Fruit fly (Drosophila melanogaster) whole organism, embryonic: ENCODE results near the gene Pde6.

Experiments used
- B-H1 ChIP-seq: fragments of 200-800 bp; sonication (Bioruptor generic); IDR thresholded peaks from 3 replicates; pipeline ENCODE4 v1.3.6; 2022; ENCODE audit warnings: missing biosample characterization, missing genetic modification characterization
- CG10654 ChIP-seq: fragments of 200-800 bp; sonication (Bioruptor generic); optimal IDR thresholded peaks from 2 replicates; lab custom pipeline; 2016; ENCODE audit warnings: missing biosample characterization, missing genetic modification characterization
- CG11696 ChIP-seq: fragments of 200-800 bp; sonication (Bioruptor generic); IDR thresholded peaks from 2 replicates; pipeline ENCODE4 v1.3.6; 2022; ENCODE audit warnings: missing biosample characterization, missing genetic modification characterization
- CG11723 ChIP-seq: fragments of 200-800 bp; sonication (Bioruptor generic); optimal IDR thresholded peaks from 2 replicates; lab custom pipeline; 2017; ENCODE audit warnings: missing biosample characterization, mild to moderate bottlenecking, missing genetic modification characterization
- CG1602 ChIP-seq: fragments of 200-800 bp; sonication (Bioruptor generic); optimal IDR thresholded peaks from 3 replicates; lab custom pipeline; 2016; ENCODE audit warnings: missing biosample characterization, missing genetic modification characterization
- CG17361 ChIP-seq: fragments of 200-800 bp; sonication (Bioruptor generic); IDR thresholded peaks from 3 replicates; pipeline ENCODE4 v1.3.6; 2022; ENCODE audit warnings: missing biosample characterization, missing genetic modification characterization
- CG4282 ChIP-seq: fragments of 200-800 bp; sonication (Bioruptor generic); optimal IDR thresholded peaks from 2 replicates; lab custom pipeline; 2016; ENCODE audit warnings: missing biosample characterization, missing genetic modification characterization
- CG4707 ChIP-seq: fragments of 200-800 bp; sonication (Bioruptor generic); optimal IDR thresholded peaks from 2 replicates; lab custom pipeline; 2018; ENCODE audit warnings: missing biosample characterization, mild to moderate bottlenecking, missing genetic modification characterization, moderate library complexity
- CG6854 ChIP-seq: fragments of 200-800 bp; sonication (Bioruptor generic); optimal IDR thresholded peaks from 3 replicates; lab custom pipeline; 2017; ENCODE audit warnings: missing biosample characterization, mild to moderate bottlenecking, missing genetic modification characterization
- CG8765 ChIP-seq: fragments of 200-800 bp; sonication (Bioruptor generic); IDR thresholded peaks from 2 replicates; pipeline ENCODE4 v1.3.6; 2022; ENCODE audit warnings: missing biosample characterization, missing genetic modification characterization
- Dip2 ChIP-seq: fragments of 200-800 bp; sonication (Bioruptor generic); IDR thresholded peaks from 2 replicates; pipeline ENCODE4 v1.3.6; 2022; ENCODE audit warnings: missing biosample characterization, missing genetic modification characterization
- Dp ChIP-seq: fragments of 200-800 bp; sonication (Bioruptor generic); optimal IDR thresholded peaks from 2 replicates; lab custom pipeline; 2018; ENCODE audit warnings: missing biosample characterization, mild to moderate bottlenecking, missing genetic modification characterization, moderate library complexity
- Drgx ChIP-seq: fragments of 200-800 bp; sonication (Bioruptor generic); IDR thresholded peaks from 2 replicates; pipeline ENCODE4 v1.3.6; 2022; ENCODE audit warnings: missing biosample characterization, missing genetic modification characterization
- Ets65A ChIP-seq: fragments of 200-800 bp; sonication (Bioruptor generic); peaks from one replicate; lab custom pipeline; 2016; ENCODE audit warnings: missing biosample characterization, missing genetic modification characterization
- HHEX ChIP-seq: fragments of 200-800 bp; sonication (Bioruptor generic); optimal IDR thresholded peaks from 3 replicates; lab custom pipeline; 2017; ENCODE audit warnings: missing biosample characterization, mild to moderate bottlenecking, missing genetic modification characterization, missing genetic modification reagents
- Lpt ChIP-seq: fragments of >200 bp; optimal IDR thresholded peaks from 2 replicates; lab custom pipeline; 2018; ENCODE audit warnings: missing biosample characterization, missing genetic modification characterization
- NFAT ChIP-seq: fragments of 200-800 bp; sonication (Bioruptor generic); IDR thresholded peaks from 2 replicates; pipeline ENCODE4 v1.3.6; 2022; ENCODE audit warnings: missing biosample characterization, missing genetic modification characterization
- Oaz ChIP-seq: fragments of 200-800 bp; sonication (Bioruptor generic); IDR thresholded peaks from 2 replicates; pipeline ENCODE4 v1.3.6; 2022; ENCODE audit warnings: missing biosample characterization, missing genetic modification characterization
- Oli ChIP-seq: fragments of 200-800 bp; sonication (Bioruptor generic); optimal IDR thresholded peaks from 2 replicates; lab custom pipeline; 2018; ENCODE audit warnings: missing biosample characterization, mild to moderate bottlenecking, missing genetic modification characterization, moderate library complexity
- Sox100B ChIP-seq: fragments of 200-800 bp; sonication (Bioruptor generic); optimal IDR thresholded peaks from 3 replicates; lab custom pipeline; 2018; ENCODE audit warnings: missing biosample characterization, mild to moderate bottlenecking, missing genetic modification characterization
- Sox102F ChIP-seq: fragments of 200-800 bp; sonication (Bioruptor generic); optimal IDR thresholded peaks from 2 replicates; lab custom pipeline; 2018; ENCODE audit warnings: missing biosample characterization, mild to moderate bottlenecking, missing genetic modification characterization, moderate library complexity
- Xrp1 ChIP-seq: fragments of 200-800 bp; sonication (Bioruptor generic); IDR thresholded peaks from 2 replicates; pipeline ENCODE4 v1.3.6; 2022; ENCODE audit warnings: missing biosample characterization, missing genetic modification characterization
- ara ChIP-seq: fragments of 200-800 bp; sonication (Bioruptor generic); IDR thresholded peaks from 2 replicates; pipeline ENCODE4 v1.3.6; 2022; ENCODE audit warnings: missing biosample characterization, missing genetic modification characterization
- ash1 ChIP-seq: fragments of 200-800 bp; sonication (Bioruptor generic); optimal IDR thresholded peaks from 2 replicates; lab custom pipeline; 2018; ENCODE audit warnings: missing biosample characterization, mild to moderate bottlenecking, missing genetic modification characterization
- bsh ChIP-seq, 2 experiments: fragments of 200-800 bp; sonication (Bioruptor generic); optimal IDR thresholded peaks; 2 replicates each; lab custom pipeline; 2017 to 2018; ENCODE audit warnings: mild to moderate bottlenecking in 2 of 2, missing biosample characterization in 2 of 2, missing genetic modification characterization in 2 of 2, moderate library complexity in 1 of 2
- cad ChIP-seq: fragments of >200 bp; optimal IDR thresholded peaks from 2 replicates; lab custom pipeline; 2017; ENCODE audit warnings: missing biosample characterization, missing genetic modification characterization
- ci ChIP-seq: fragments of 200-800 bp; sonication (Bioruptor generic); IDR thresholded peaks from 3 replicates; pipeline ENCODE4 v1.3.6; 2022; ENCODE audit warnings: missing biosample characterization, missing genetic modification characterization
- dati ChIP-seq: fragments of 200-800 bp; sonication (Bioruptor generic); IDR thresholded peaks from 2 replicates; pipeline ENCODE4 v1.3.6; 2022; ENCODE audit warnings: missing biosample characterization, missing genetic modification characterization
- dmrt11E ChIP-seq: fragments of 200-800 bp; sonication (Bioruptor generic); optimal IDR thresholded peaks from 3 replicates; lab custom pipeline; 2018; ENCODE audit warnings: missing biosample characterization, mild to moderate bottlenecking, missing genetic modification characterization, moderate library complexity
- dpn ChIP-seq, 2 experiments: fragments of 200-800 bp; sonication (Bioruptor generic); optimal IDR thresholded peaks; 3 replicates each; lab custom pipeline; 2016; ENCODE audit warnings: missing biosample characterization in 2 of 2, missing genetic modification characterization in 2 of 2
- emc ChIP-seq: fragments of 200-800 bp; sonication (Bioruptor generic); optimal IDR thresholded peaks from 2 replicates; lab custom pipeline; 2016; ENCODE audit warnings: missing biosample characterization, missing genetic modification characterization
- fd64A ChIP-seq: fragments of 200-800 bp; sonication (Bioruptor generic); optimal IDR thresholded peaks from 3 replicates; lab custom pipeline; 2018; ENCODE audit warnings: missing biosample characterization, mild to moderate bottlenecking, missing genetic modification characterization
- fru ChIP-seq: fragments of >200 bp; optimal IDR thresholded peaks from 2 replicates; lab custom pipeline; 2017
- gem ChIP-seq: fragments of 200-800 bp; sonication (Bioruptor generic); optimal IDR thresholded peaks from 2 replicates; lab custom pipeline; 2019; ENCODE audit warnings: missing biosample characterization, mild to moderate bottlenecking, missing genetic modification characterization, moderate library complexity
- gro ChIP-seq: fragments of 200-800 bp; sonication (Bioruptor generic); optimal IDR thresholded peaks from 2 replicates; lab custom pipeline; 2016; ENCODE audit warnings: missing biosample characterization, missing genetic modification characterization
- jing ChIP-seq: fragments of 200-800 bp; sonication (Bioruptor generic); optimal IDR thresholded peaks from 2 replicates; lab custom pipeline; 2018; ENCODE audit warnings: missing biosample characterization, mild to moderate bottlenecking, missing genetic modification characterization
- lmd ChIP-seq: fragments of 200-800 bp; sonication (Bioruptor generic); IDR thresholded peaks from 2 replicates; pipeline ENCODE4 v1.3.6; 2022; ENCODE audit warnings: missing biosample characterization, missing genetic modification characterization
- phol ChIP-seq: fragments of 200-800 bp; sonication (Bioruptor generic); optimal IDR thresholded peaks from 3 replicates; lab custom pipeline; 2018; ENCODE audit warnings: missing biosample characterization, mild to moderate bottlenecking, missing genetic modification characterization, moderate library complexity
- prd ChIP-seq, 3 experiments: fragments of >200 bp in 2 of 3; fragments of 200-800 bp in 1 of 3; sonication (Bioruptor generic) in 1 of 3; optimal IDR thresholded peaks in 2 of 3; IDR thresholded peaks in 1 of 3; 2 replicates in 2 of 3; 3 replicates in 1 of 3; pipeline versions ENCODE4 v1.3.6 to Lab custom; 2017 to 2022; ENCODE audit warnings: missing biosample characterization in 1 of 3, missing genetic modification characterization in 1 of 3
- row ChIP-seq: fragments of 200-800 bp; sonication (Bioruptor generic); IDR thresholded peaks from 3 replicates; pipeline ENCODE4 v1.3.6; 2022; ENCODE audit warnings: missing biosample characterization, missing genetic modification characterization
- sens ChIP-seq: fragments of 200-800 bp; sonication (Bioruptor generic); peaks from one replicate; lab custom pipeline; 2016; ENCODE audit warnings: missing biosample characterization, missing genetic modification characterization
- slou ChIP-seq: fragments of 200-800 bp; sonication (Bioruptor generic); optimal IDR thresholded peaks from 3 replicates; lab custom pipeline; 2016; ENCODE audit warnings: missing biosample characterization, missing genetic modification characterization
- tgo ChIP-seq: fragments of 200-800 bp; sonication (Bioruptor generic); IDR thresholded peaks from 3 replicates; pipeline ENCODE4 v1.3.6; 2022; ENCODE audit warnings: missing biosample characterization, missing genetic modification characterization
- tx ChIP-seq: fragments of 200-800 bp; sonication (Bioruptor generic); optimal IDR thresholded peaks from 2 replicates; lab custom pipeline; 2016; ENCODE audit warnings: missing biosample characterization, missing genetic modification characterization
- unpg ChIP-seq: fragments of 200-800 bp; sonication (Bioruptor generic); optimal IDR thresholded peaks from 3 replicates; lab custom pipeline; 2018; ENCODE audit warnings: missing biosample characterization, mild to moderate bottlenecking, missing genetic modification characterization, moderate library complexity
- z ChIP-seq: fragments of 200-800 bp; sonication (Bioruptor generic); IDR thresholded peaks from 3 replicates; pipeline ENCODE4 v1.3.6; 2022; ENCODE audit warnings: missing biosample characterization, missing genetic modification characterization

Pde6 gene

DNA sequence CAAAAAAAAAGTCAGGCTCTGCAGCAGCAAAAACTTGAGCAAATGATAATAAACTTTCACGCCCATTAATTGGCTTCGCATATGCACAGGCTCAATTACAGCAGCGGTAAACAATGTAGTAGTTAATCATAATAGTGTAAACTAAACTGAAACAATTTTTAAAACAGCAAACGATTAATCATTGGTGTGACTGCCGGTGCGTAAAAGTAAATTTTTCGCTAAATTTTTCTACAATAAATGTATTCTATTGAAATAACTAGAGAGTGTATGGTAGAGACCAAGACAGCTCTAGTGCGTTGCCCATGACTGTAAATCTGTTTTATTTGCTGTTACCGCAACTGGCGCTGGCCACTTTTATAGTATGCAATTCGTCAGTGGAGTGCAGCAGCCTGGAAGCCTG, 60.0 kb downstream of the Pde6 start (continued):
- TF ChIP-seq prd (optimal IDR thresholded peaks at IDR 0.05; lab: Kevin White, UChicago), result no peak
- peak; percentile 54; the same call in 2 of the 3 replicates for TF ChIP-seq prd (GFP tag; IDR thresholded peaks at IDR 0.05; lab: Robert Waterston, UW)
- peak; percentile 1 for TF ChIP-seq CG1602 (GFP tag; lab: Kevin White, UChicago)
- TF ChIP-seq phol (tag; lab: Kevin White, UChicago), result peak; percentile 0
- peak; percentile 30 for TF ChIP-seq gem
- TF ChIP-seq ara (GFP tag; lab: Robert Waterston, UW), result no peak
- peak; percentile 78 for TF ChIP-seq sens
- no peak for TF ChIP-seq dpn (GFP tag; optimal IDR thresholded peaks at IDR 0.05; lab: Kevin White, UChicago)
- no peak for TF ChIP-seq z
- TF ChIP-seq gro (GFP tag; lab: Kevin White, UChicago), result no peak
- TF ChIP-seq CG10654 (GFP tag; lab: Kevin White, UChicago), result no peak
- TF ChIP-seq HHEX (GFP tag; lab: Kevin White, UChicago), result no peak
- TF ChIP-seq dati, result no peak
- no peak for TF ChIP-seq slou (GFP tag; lab: Kevin White, UChicago)
- TF ChIP-seq CG4282, result no peak
- peak; percentile 33 for TF ChIP-seq Sox102F (GFP tag; lab: Kevin White, UChicago)
- TF ChIP-seq Xrp1 (GFP tag; lab: Robert Waterston, UW), result 0 out of 2 replicates have a peak, but pooled peaks have one; percentile 20
- peak; percentile 40; the same call in 1 of the 3 replicates for TF ChIP-seq row (GFP tag; lab: Robert Waterston, UW)
- peak in 1 of 2 experiments; percentile 21 for TF ChIP-seq bsh (GFP tag; optimal IDR thresholded peaks at IDR 0.05; lab: Kevin White, UChicago)
- no peak for TF ChIP-seq fru (lab: Kevin White, UChicago)
- 0 out of 2 replicates have a peak, but pooled peaks have one; percentile 19 for TF ChIP-seq CG11696 (GFP tag; lab: Robert Waterston, UW)
- no peak for TF ChIP-seq B-H1 (GFP tag; lab: Robert Waterston, UW)
- no peak for TF ChIP-seq Dp (GFP tag; lab: Kevin White, UChicago)
- TF ChIP-seq cad (GFP tag; lab: Kevin White, UChicago), result peak; percentile 86
- TF ChIP-seq emc (GFP tag; lab: Kevin White, UChicago), result no peak
- TF ChIP-seq ci (GFP tag; lab: Robert Waterston, UW), result 0 out of 3 replicates have a peak, but pooled peaks have one; percentile 22
- TF ChIP-seq Drgx (GFP tag; lab: Robert Waterston, UW), result peak; percentile 66

DNA sequence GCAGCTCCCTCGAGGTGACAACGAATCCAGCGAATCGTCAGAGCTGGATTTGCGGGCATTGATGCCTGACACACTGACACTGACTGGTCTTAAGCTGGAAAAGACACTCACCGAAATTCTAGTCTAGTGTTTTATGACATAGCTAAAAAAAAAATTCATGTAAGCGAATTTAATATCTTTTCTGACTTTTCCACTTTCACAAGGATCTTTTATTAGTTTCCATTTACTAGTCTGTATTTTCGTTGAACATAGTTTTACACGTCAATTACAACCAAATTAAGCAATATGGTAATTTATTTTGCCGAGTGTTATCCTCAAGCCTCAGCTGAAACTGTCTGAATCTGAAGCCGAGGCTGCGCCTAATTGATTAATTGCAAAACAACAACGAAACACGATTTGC, 61.7 kb downstream of the Pde6 start:
- TF ChIP-seq unpg (GFP tag; lab: Kevin White, UChicago) (no peak), Drgx (GFP tag; lab: Robert Waterston, UW) (peak; percentile 43; the same call in 1 of the 2 replicates), jing (no peak), Ets65A (GFP tag; lab: Kevin White, UChicago) (peak; percentile 66)

dm6 chr3R:14493936-14494335, 64.2 kb downstream of the Pde6 start:
- TF ChIP-seq sens (peak; percentile 3), CG6854 (GFP tag; lab: Kevin White, UChicago) (no peak)

DNA sequence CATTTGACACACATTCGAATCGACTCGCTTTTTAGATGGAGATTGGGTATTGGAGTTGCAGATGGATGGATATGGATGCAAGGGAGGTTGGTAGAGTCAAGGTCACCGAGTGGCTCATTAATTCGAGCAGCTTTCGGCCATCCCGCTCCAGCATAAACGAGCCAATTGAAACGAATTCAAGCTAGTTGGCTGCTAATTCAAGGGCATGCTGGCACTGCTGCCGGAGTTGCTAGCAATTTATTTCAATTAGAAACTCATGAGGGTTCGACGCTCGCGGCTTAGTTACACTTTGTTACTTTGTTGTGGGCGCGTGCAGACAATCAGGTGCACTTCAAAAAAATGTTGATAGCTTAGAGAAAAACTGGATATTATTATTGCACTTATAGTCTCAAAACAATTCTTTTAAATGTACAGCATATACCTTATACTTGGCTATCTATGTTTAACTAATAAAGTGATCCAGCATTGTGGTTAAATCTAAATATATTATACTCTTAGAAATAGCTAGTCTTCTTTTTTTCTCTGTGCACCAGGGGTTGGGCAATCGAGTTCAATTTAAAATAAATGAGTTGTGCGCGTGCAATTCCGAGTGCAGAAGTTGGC, 65.7 kb downstream of the Pde6 start:
- TF ChIP-seq CG4707 (GFP tag; lab: Kevin White, UChicago), result no peak
- 0 out of 2 replicates have a peak, but pooled peaks have one; percentile 11 for TF ChIP-seq lmd (GFP tag; lab: Robert Waterston, UW)
- TF ChIP-seq Lpt (GFP tag; lab: Kevin White, UChicago), result no peak
- 0 out of 3 replicates have a peak, but pooled peaks have one; percentile 13 for TF ChIP-seq row (GFP tag; lab: Robert Waterston, UW)
- TF ChIP-seq Sox100B, result no peak
- peak; percentile 13 for TF ChIP-seq dmrt11E (tag; lab: Kevin White, UChicago)
- TF ChIP-seq Dip2, result no peak
- TF ChIP-seq NFAT (GFP tag; lab: Robert Waterston, UW), result no peak
- peak; percentile 5 for TF ChIP-seq Sox102F (GFP tag; lab: Kevin White, UChicago)
- no peak for TF ChIP-seq tx (GFP tag; lab: Kevin White, UChicago)
- peak; percentile 39 for TF ChIP-seq Oli (tag; lab: Kevin White, UChicago)
- peak; percentile 28; the same call in 1 of the 3 replicates for TF ChIP-seq tgo (GFP tag; lab: Robert Waterston, UW)
- no peak for TF ChIP-seq ash1 (GFP tag; lab: Kevin White, UChicago)
- TF ChIP-seq CG8765, result no peak
- 0 out of 3 replicates have a peak, but pooled peaks have one; percentile 17 for TF ChIP-seq CG17361 (GFP tag; lab: Robert Waterston, UW)
- TF ChIP-seq gem, result peak; percentile 34
- 0 out of 2 replicates have a peak, but pooled peaks have one; percentile 22 for TF ChIP-seq Oaz (GFP tag; lab: Robert Waterston, UW)
- no peak for TF ChIP-seq CG11723 (GFP tag; lab: Kevin White, UChicago)
- no peak for TF ChIP-seq fd64A (GFP tag; lab: Kevin White, UChicago)
